Worm (Caenorhabditis elegans) whole organism, young adult: ENCODE data around the gene nmad-1.

Experiments used
- C17E4.6 ChIP-seq: fragments of 200-800 bp; sonication (Bioruptor generic); IDR thresholded peaks from 2 replicates; pipeline ENCODE4 v1.3.6; 2022; ENCODE audit warnings: missing genetic modification reagents, missing genetic modification characterization, missing compliant biosample characterization
- F49E8.2 ChIP-seq: sonication (generic microtip); optimal IDR thresholded peaks from 3 replicates; lab custom pipeline; 2017; ENCODE audit warnings: missing genetic modification characterization, mild to moderate bottlenecking, missing compliant biosample characterization, antibody characterized with exemption, moderate library complexity; ENCODE audit not compliant: insufficient read depth
- ceh-58 ChIP-seq: fragments of 200-800 bp; sonication (Bioruptor generic); IDR thresholded peaks from 2 replicates; pipeline ENCODE4 v1.3.6; 2022; ENCODE audit warnings: missing genetic modification characterization, missing compliant biosample characterization
- fkh-3 ChIP-seq: sonication (generic microtip); optimal IDR thresholded peaks from 2 replicates; lab custom pipeline; 2016; ENCODE audit warnings: mild to moderate bottlenecking, missing genetic modification characterization, missing compliant biosample characterization
- him-1 ChIP-seq: sonication (generic microtip); optimal IDR thresholded peaks from 2 replicates; lab custom pipeline; 2016; ENCODE audit warnings: missing genotype, missing genetic modification reagents, missing genetic modification characterization, missing compliant biosample characterization
- lin-35 ChIP-seq, 3 experiments: fragments of 150-350 bp in 2 of 3; sonication (generic microtip) in 1 of 3; optimal IDR thresholded peaks; 2 replicates each; lab custom pipeline; 2014 to 2018; ENCODE audit warnings: missing biosample characterization in 3 of 3, missing genetic modification characterization in 3 of 3, missing genetic modification reagents in 3 of 3
- mcd-1 ChIP-seq: fragments of 200-800 bp; sonication (Bioruptor generic); IDR thresholded peaks from 2 replicates; pipeline ENCODE4 v1.3.6; 2022; ENCODE audit warnings: missing genetic modification reagents, missing genetic modification characterization, missing compliant biosample characterization
- nfya-1 ChIP-seq: sonication (generic microtip); optimal IDR thresholded peaks from 2 replicates; lab custom pipeline; 2017; ENCODE audit warnings: antibody characterized with exemption, missing compliant biosample characterization, missing genetic modification characterization, borderline replicate concordance; ENCODE audit not compliant: insufficient read depth
- snpc-4 ChIP-seq, 5 experiments: fragments of 150-350 bp in 1 of 5; sonication (generic microtip) in 4 of 5; optimal IDR thresholded peaks; 2 replicates each; lab custom pipeline; 2014 to 2018; ENCODE audit warnings: missing genetic modification characterization in 5 of 5, missing biosample characterization in 3 of 5, antibody characterized with exemption in 2 of 5, mild to moderate bottlenecking in 2 of 5, missing compliant biosample characterization in 2 of 5, missing genotype in 2 of 5, moderate library complexity in 2 of 5, missing genetic modification reagents in 1 of 5
- tbx-9 ChIP-seq: sonication (generic microtip); optimal IDR thresholded peaks from 2 replicates; lab custom pipeline; 2016; ENCODE audit warnings: borderline replicate concordance, missing genetic modification characterization, inconsistent platforms, missing compliant biosample characterization
- unc-62 ChIP-seq: fragments of 150-350 bp; optimal IDR thresholded peaks from 2 replicates; lab custom pipeline; 2014; ENCODE audit warnings: missing biosample characterization, missing genetic modification reagents, missing genetic modification characterization

ce11 chrIII:5565699-5566098 lies 11.0 kb upstream of the nmad-1 start:
- TF ChIP-seq mcd-1 (GFP tag; lab: Robert Waterston, UW) (no peak), snpc-4 (GFP tag; optimal IDR thresholded peaks at IDR 0.05; lab: Kevin White, UChicago) (no peak), snpc-4 (tag; optimal IDR thresholded peaks at IDR 0.05; lab: Kevin White, UChicago) (no peak), nfya-1 (no peak), fkh-3 (tag; lab: Kevin White, UChicago) (no peak), him-1 (tag; lab: Kevin White, UChicago) (no peak), lin-35 (GFP tag; optimal IDR thresholded peaks at IDR 0.05; lab: Kevin White, UChicago) (no peak), C17E4.6 (GFP tag; lab: Robert Waterston, UW) (no peak), ceh-58 (GFP tag; lab: Robert Waterston, UW) (no peak), F49E8.2 (tag; lab: Kevin White, UChicago) (no peak), tbx-9 (tag; lab: Kevin White, UChicago) (no peak), unc-62 (no peak)
